Worm (Caenorhabditis elegans): Measurements from ENCODE around the gene C35D10.10.
A peak's percentile ranks its signal among the peaks of the same experiment; 100 is the strongest.

The C35D10.10 gene

DNA sequence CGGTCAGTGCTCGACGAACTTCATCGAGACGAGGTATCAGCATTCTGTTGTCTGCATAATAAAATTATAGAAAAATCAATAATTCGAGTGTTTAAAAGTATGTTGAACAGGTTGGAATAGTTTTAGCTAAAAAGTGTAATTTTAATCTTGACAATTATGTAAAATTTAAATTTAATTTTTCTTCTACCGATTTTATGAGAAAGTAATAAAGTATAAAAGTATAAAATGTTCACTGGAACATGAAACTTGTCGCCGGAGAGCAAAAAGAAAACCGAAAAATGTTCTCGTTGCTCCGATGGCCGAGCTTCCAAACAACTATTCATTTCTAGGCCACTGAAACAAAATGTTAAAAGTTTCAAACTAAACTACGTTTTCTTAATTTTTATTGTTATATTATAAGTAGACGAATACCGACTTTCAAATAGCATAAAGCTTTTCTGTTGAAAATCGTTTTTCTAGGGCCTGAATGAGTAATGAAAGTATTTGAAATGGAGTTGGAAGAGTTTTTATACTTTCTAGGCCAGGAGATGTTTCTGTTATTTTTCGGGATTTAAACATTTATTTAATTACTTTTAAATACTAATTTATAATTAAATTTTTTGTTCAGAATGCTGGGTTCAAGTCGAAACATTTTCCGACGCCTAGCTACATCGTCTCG is at the start of gene C35D10.10, which contains the start of gene C35D10.5:
TSS of gene C35D10.10 (minus strand) at position 51 of the 658 bp plus-strand sequence.
TSS of gene C35D10.5 (plus strand) at position 608 of the 658 bp plus-strand sequence.
- TF ChIP-seq hmbx-1 (tag; optimal IDR thresholded peaks at IDR 0.05) (no peak), hnd-1 (tag; optimal IDR thresholded peaks at IDR 0.05) (no peak), ets-7 (tag; optimal IDR thresholded peaks at IDR 0.05) (no peak), B0310.2 (tag; optimal IDR thresholded peaks at IDR 0.05) (no peak), F13C5.2 (tag; optimal IDR thresholded peaks at IDR 0.05) (no peak), aly-1 (tag; optimal IDR thresholded peaks at IDR 0.05) (no peak), tbx-37 (GFP tag; conservative IDR thresholded peaks at IDR 0.05) (no peak), ama-1 (optimal IDR thresholded peaks at IDR 0.05) (no peak), ceh-36 (tag; optimal IDR thresholded peaks at IDR 0.05) (no peak), sea-1 (GFP tag; conservative IDR thresholded peaks at IDR 0.05) (no peak), flt-1 (GFP tag; IDR thresholded peaks at IDR 0.05) (no peak), scrt-1 (GFP tag; IDR thresholded peaks at IDR 0.05) (no peak), tbx-11 (GFP tag; IDR thresholded peaks at IDR 0.05) (no peak)

DNA sequence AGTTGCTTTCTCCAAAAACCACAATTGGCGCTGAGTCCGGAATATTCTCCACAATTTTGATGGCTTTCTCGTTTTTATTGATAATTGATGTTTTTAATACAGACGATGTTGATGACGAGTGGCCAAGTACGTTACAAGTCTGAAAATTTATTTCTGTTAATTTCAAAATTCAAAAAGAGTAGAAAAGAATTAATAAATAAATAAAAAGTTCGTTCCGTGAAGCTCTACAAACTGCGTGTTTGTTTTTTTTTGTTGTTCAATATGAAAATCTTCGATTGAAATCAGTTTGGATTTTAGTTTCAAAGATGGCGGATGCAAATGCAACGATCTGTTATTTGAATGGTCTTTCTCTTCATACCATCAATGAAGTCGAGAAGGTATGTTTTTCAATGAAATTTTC is 49.4 kb upstream of the C35D10.10 start, which contains the start of gene F26F4.2:
TSS of gene F26F4.2 (plus strand) at position 301 of the 400 bp plus-strand sequence.
- TF ChIP-seq tbx-37 (GFP tag; conservative IDR thresholded peaks at IDR 0.05) (no peak), hnd-1 (tag; optimal IDR thresholded peaks at IDR 0.05) (no peak), flt-1 (GFP tag; IDR thresholded peaks at IDR 0.05) (no peak), B0310.2 (tag; optimal IDR thresholded peaks at IDR 0.05) (no peak), ama-1 (optimal IDR thresholded peaks at IDR 0.05) (no peak), hmg-4 (GFP tag; optimal IDR thresholded peaks at IDR 0.05) (no peak), sea-1 (GFP tag; conservative IDR thresholded peaks at IDR 0.05) (no peak), pes-1 (GFP tag; IDR thresholded peaks at IDR 0.05) (no peak), ceh-36 (tag; optimal IDR thresholded peaks at IDR 0.05) (no peak), ets-7 (tag; optimal IDR thresholded peaks at IDR 0.05) (no peak), F13C5.2 (tag; optimal IDR thresholded peaks at IDR 0.05) (no peak), hmbx-1 (tag; optimal IDR thresholded peaks at IDR 0.05) (no peak), aly-1 (tag; optimal IDR thresholded peaks at IDR 0.05) (no peak), scrt-1 (GFP tag; IDR thresholded peaks at IDR 0.05) (no peak), tbx-11 (GFP tag; IDR thresholded peaks at IDR 0.05) (no peak), ceh-13 (GFP tag; optimal IDR thresholded peaks at IDR 0.05) (no peak), tra-4 (tag; optimal IDR thresholded peaks at IDR 0.05) (no peak)

DNA sequence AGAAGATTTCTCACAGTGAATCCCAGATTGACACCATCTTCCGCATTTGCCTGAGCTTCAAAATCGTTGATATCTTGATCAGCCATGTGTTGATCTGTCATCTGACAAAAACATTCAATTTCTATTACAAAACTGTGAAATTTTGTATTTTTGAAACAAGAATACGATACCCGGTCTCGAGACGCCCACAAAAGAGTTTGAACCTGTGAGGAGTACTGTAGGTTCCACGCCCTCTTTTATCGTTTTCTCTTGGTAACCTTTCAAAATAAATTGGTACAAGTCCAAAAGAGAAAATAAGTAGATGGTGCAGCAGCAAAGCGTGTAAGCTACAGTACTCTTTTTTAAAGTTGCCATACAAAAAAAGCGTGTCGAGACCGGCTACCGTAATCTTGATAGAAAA is 48.3 kb upstream of the C35D10.10 start, which contains the start of gene F26F4.12:
TSS of gene F26F4.12 (minus strand) at position 101 of the 400 bp plus-strand sequence.
- TF ChIP-seq tbx-11 (GFP tag; IDR thresholded peaks at IDR 0.05) (no peak), sea-1 (GFP tag; conservative IDR thresholded peaks at IDR 0.05) (no peak), ceh-13 (GFP tag; optimal IDR thresholded peaks at IDR 0.05) (no peak), ceh-36 (tag; optimal IDR thresholded peaks at IDR 0.05) (no peak), tra-4 (tag; optimal IDR thresholded peaks at IDR 0.05) (no peak), ets-7 (tag; optimal IDR thresholded peaks at IDR 0.05) (no peak), F13C5.2 (tag; optimal IDR thresholded peaks at IDR 0.05) (no peak), tbx-37 (GFP tag; conservative IDR thresholded peaks at IDR 0.05) (no peak), scrt-1 (GFP tag; IDR thresholded peaks at IDR 0.05) (no peak), hmbx-1 (tag; optimal IDR thresholded peaks at IDR 0.05) (no peak), aly-1 (tag; optimal IDR thresholded peaks at IDR 0.05) (no peak), hnd-1 (tag; optimal IDR thresholded peaks at IDR 0.05) (no peak), B0310.2 (tag; optimal IDR thresholded peaks at IDR 0.05) (no peak), ama-1 (optimal IDR thresholded peaks at IDR 0.05) (no peak), flt-1 (GFP tag; IDR thresholded peaks at IDR 0.05) (no peak), pes-1 (GFP tag; IDR thresholded peaks at IDR 0.05) (no peak), hmg-4 (GFP tag; optimal IDR thresholded peaks at IDR 0.05) (no peak)

DNA sequence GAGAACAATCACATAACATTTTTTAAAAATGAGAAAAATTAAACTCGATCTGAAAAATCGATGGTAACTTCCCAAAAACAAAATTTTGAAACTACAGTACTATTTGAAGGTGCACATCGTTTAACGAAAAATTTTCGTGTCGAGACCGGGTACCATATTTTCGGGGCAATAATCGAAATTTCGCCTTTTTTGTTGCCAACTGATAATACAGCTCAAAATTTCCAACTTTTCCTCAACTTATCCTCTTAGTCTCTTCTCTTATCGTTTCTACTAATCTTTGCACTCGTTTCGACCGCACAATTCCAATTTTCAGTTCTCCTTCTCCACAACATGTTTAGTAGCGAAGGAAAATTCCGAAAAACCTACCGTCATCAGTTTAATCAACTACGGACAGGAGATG is 45.3 kb upstream of the C35D10.10 start, which contains the start of gene rom-1:
TSS of gene rom-1 (plus strand) at position 301 of the 400 bp plus-strand sequence.
- TF ChIP-seq scrt-1 (GFP tag; IDR thresholded peaks at IDR 0.05) (no peak), hmg-4 (GFP tag; optimal IDR thresholded peaks at IDR 0.05) (no peak), ets-7 (tag; optimal IDR thresholded peaks at IDR 0.05) (no peak), aly-1 (tag; optimal IDR thresholded peaks at IDR 0.05) (no peak), flt-1 (GFP tag; IDR thresholded peaks at IDR 0.05) (no peak), tra-4 (tag; optimal IDR thresholded peaks at IDR 0.05) (no peak), hmbx-1 (tag; optimal IDR thresholded peaks at IDR 0.05) (no peak), tbx-11 (GFP tag; IDR thresholded peaks at IDR 0.05) (no peak), pes-1 (GFP tag; IDR thresholded peaks at IDR 0.05) (no peak), ceh-13 (GFP tag; optimal IDR thresholded peaks at IDR 0.05) (no peak), ama-1 (optimal IDR thresholded peaks at IDR 0.05) (no peak), F13C5.2 (tag; optimal IDR thresholded peaks at IDR 0.05) (no peak), hnd-1 (tag; optimal IDR thresholded peaks at IDR 0.05) (no peak), ceh-36 (tag; optimal IDR thresholded peaks at IDR 0.05) (no peak), tbx-37 (GFP tag; conservative IDR thresholded peaks at IDR 0.05) (no peak), sea-1 (GFP tag; conservative IDR thresholded peaks at IDR 0.05) (no peak), B0310.2 (tag; optimal IDR thresholded peaks at IDR 0.05) (no peak)

DNA sequence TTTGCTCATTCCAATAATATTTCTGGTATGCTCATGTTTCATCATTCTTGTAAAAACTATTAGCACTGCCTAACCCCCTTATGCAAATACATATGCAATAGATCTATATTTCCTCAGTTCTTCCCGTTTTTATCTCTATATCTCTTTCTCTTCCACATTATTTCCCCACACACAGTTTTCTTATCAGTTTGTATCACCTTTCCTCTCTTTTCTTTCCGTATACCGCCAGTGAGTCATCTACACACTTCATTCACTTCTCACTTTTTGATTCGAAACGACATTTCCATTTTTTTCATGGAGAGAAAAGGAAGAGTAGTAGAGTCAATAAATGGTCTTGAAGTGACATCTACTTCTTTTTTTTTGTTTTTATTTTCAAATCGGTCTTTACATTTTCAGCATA is 44.8 kb upstream of the C35D10.10 start:
- TF ChIP-seq tbx-11 (GFP tag; IDR thresholded peaks at IDR 0.05): no peak
- TF ChIP-seq tra-4 (tag; optimal IDR thresholded peaks at IDR 0.05): no peak
- TF ChIP-seq ama-1 (optimal IDR thresholded peaks at IDR 0.05): no peak
- no peak for TF ChIP-seq hmbx-1 (tag; optimal IDR thresholded peaks at IDR 0.05)

DNA sequence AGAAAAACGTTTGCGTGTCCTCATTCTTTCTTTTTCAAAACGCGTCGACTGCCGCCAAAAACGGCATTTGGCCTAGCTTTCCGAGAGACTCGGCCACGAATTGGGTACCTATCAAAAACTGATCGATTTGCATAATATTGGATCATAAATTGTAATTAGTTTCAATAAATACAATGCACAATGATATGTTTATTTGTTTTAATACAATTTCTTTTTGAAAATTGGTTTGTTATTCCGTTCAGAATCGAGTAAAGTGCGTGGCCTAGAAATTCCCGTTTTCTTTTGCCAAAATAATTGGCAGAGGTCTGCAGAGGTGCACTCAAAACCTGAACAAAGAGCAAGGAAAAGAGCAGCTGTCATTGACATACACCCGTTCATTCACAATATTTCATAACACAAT is 43.8 kb upstream of the C35D10.10 start, which contains the start of gene F26F4.8:
TSS of gene F26F4.8 (minus strand) at position 69 of the 400 bp plus-strand sequence.
- TF ChIP-seq hnd-1 (tag; optimal IDR thresholded peaks at IDR 0.05) (no peak), hmg-4 (GFP tag; optimal IDR thresholded peaks at IDR 0.05) (peak; percentile 25), scrt-1 (GFP tag; IDR thresholded peaks at IDR 0.05) (no peak), pes-1 (GFP tag; IDR thresholded peaks at IDR 0.05) (0 out of 2 replicates have a peak, but pooled peaks have one; percentile 40), B0310.2 (tag; optimal IDR thresholded peaks at IDR 0.05) (no peak), tbx-11 (GFP tag; IDR thresholded peaks at IDR 0.05) (no peak), aly-1 (tag; optimal IDR thresholded peaks at IDR 0.05) (no peak), F13C5.2 (tag; optimal IDR thresholded peaks at IDR 0.05) (no peak), ceh-36 (tag; optimal IDR thresholded peaks at IDR 0.05) (no peak), ets-7 (tag; optimal IDR thresholded peaks at IDR 0.05) (peak; percentile 41), hmbx-1 (tag; optimal IDR thresholded peaks at IDR 0.05) (no peak), sea-1 (GFP tag; conservative IDR thresholded peaks at IDR 0.05) (no peak), tbx-37 (GFP tag; conservative IDR thresholded peaks at IDR 0.05) (0 out of 2 replicates have a peak, but pooled peaks have one; percentile 12), ama-1 (optimal IDR thresholded peaks at IDR 0.05) (no peak), ceh-13 (GFP tag; optimal IDR thresholded peaks at IDR 0.05) (peak; percentile 18)

Data from whole organism, early embryonic.